4 fruit fly cellular contexts compared by ENCODE assay signal in genomic region chr3L:6050230-6050807, dm6.
TF ChIP-seq lines count a peak whose summit lies in the region.

Gene Jon65Aiii, plus strand, starts transcription at chr3L:6050757.

- no peak for TF ChIP-seq CTCF in whole organism, embryonic (GFP tag; optimal IDR thresholded peaks at IDR 0.05; lab: Kevin White, UChicago)

TF ChIP-seq in whole organism, adult, 20 proteins besides CTCF, POLR2A, EP300 and RAD21:
- no peak for TF ChIP-seq ovo (GFP tag; optimal IDR thresholded peaks at IDR 0.05; lab: Kevin White, UChicago)
- peak; percentile 57 for TF ChIP-seq cic (GFP tag; optimal IDR thresholded peaks at IDR 0.05; lab: Kevin White, UChicago)

TF ChIP-seq in whole organism, embryonic, 481 proteins besides CTCF, POLR2A, EP300 and RAD21:
- TF ChIP-seq cwo (GFP tag; optimal IDR thresholded peaks at IDR 0.05; lab: Kevin White, UChicago): peak; percentile 15
- peak; percentile 83 for TF ChIP-seq grn (GFP tag; optimal IDR thresholded peaks at IDR 0.05; lab: Kevin White, UChicago)
- TF ChIP-seq Hey (tag; optimal IDR thresholded peaks at IDR 0.05; lab: Kevin White, UChicago): peak; percentile 99
- TF ChIP-seq lab (GFP tag; optimal IDR thresholded peaks at IDR 0.05; lab: Kevin White, UChicago): peak; percentile 1
- TF ChIP-seq sd (tag; optimal IDR thresholded peaks at IDR 0.05; lab: Kevin White, UChicago): peak; percentile 18
- no peak for TF ChIP-seq CG11504 (tag; optimal IDR thresholded peaks at IDR 0.05; lab: Kevin White, UChicago)
- peak; percentile 6 for TF ChIP-seq HmgZ (tag; optimal IDR thresholded peaks at IDR 0.05; lab: Kevin White, UChicago)
- TF ChIP-seq CG18599 (GFP tag; optimal IDR thresholded peaks at IDR 0.05; lab: Kevin White, UChicago): peak; percentile 45
- peak; percentile 37; the same call in 1 of the 2 replicates for TF ChIP-seq GATAe (GFP tag; conservative IDR thresholded peaks at IDR 0.05; lab: Robert Waterston, UW)
- TF ChIP-seq vfl (GFP tag; optimal IDR thresholded peaks at IDR 0.05; lab: Kevin White, UChicago): no peak
- TF ChIP-seq CG18476 (GFP tag; optimal IDR thresholded peaks at IDR 0.05; lab: Kevin White, UChicago): no peak
- no peak for TF ChIP-seq MTF-1 (GFP tag; optimal IDR thresholded peaks at IDR 0.05; lab: Kevin White, UChicago; ENCODE audit: borderline replicate concordance)
- TF ChIP-seq gro (GFP tag; optimal IDR thresholded peaks at IDR 0.05; lab: Kevin White, UChicago): peak; percentile 76
- TF ChIP-seq D (optimal IDR thresholded peaks at IDR 0.05; lab: Kevin White, UChicago): no peak
- TF ChIP-seq D (GFP tag; optimal IDR thresholded peaks at IDR 0.05; lab: Kevin White, UChicago): no peak
- no peak for TF ChIP-seq D19B (GFP tag; optimal IDR thresholded peaks at IDR 0.05; lab: Kevin White, UChicago)
- TF ChIP-seq CG4617 (GFP tag; optimal IDR thresholded peaks at IDR 0.05; lab: Kevin White, UChicago; ENCODE audit: borderline replicate concordance): no peak
- peak; percentile 71 for TF ChIP-seq CG34376 (GFP tag; optimal IDR thresholded peaks at IDR 0.05; lab: Kevin White, UChicago)
- no peak for TF ChIP-seq zfh1 (GFP tag; IDR thresholded peaks at IDR 0.05; lab: Robert Waterston, UW)
- no peak for TF ChIP-seq pfk (GFP tag; optimal IDR thresholded peaks at IDR 0.05; lab: Kevin White, UChicago)
- TF ChIP-seq exex (tag; optimal IDR thresholded peaks at IDR 0.05; lab: Kevin White, UChicago): peak; percentile 99
- TF ChIP-seq Tbp (GFP tag; optimal IDR thresholded peaks at IDR 0.05; lab: Kevin White, UChicago): no peak
- TF ChIP-seq mirr (GFP tag; optimal IDR thresholded peaks at IDR 0.05; lab: Kevin White, UChicago): peak; percentile 88
- TF ChIP-seq gcm2 (GFP tag; optimal IDR thresholded peaks at IDR 0.05; lab: Kevin White, UChicago): no peak
- peak; percentile 70 for TF ChIP-seq sug (tag; optimal IDR thresholded peaks at IDR 0.05; lab: Kevin White, UChicago)
- TF ChIP-seq run (tag; optimal IDR thresholded peaks at IDR 0.05; lab: Kevin White, UChicago): peak; percentile 82
TF ChIP-seq in whole organism, embryonic: peak in this region for 14.

TF ChIP-seq in whole organism, prepupa, 60 proteins besides CTCF, POLR2A, EP300 and RAD21:
- TF ChIP-seq vri (GFP tag; optimal IDR thresholded peaks at IDR 0.05; lab: Kevin White, UChicago) (peak; percentile 46), CG9139 (GFP tag; optimal IDR thresholded peaks at IDR 0.05; lab: Kevin White, UChicago) (no peak), OdsH (GFP tag; optimal IDR thresholded peaks at IDR 0.05; lab: Kevin White, UChicago) (no peak), CG6792 (GFP tag; optimal IDR thresholded peaks at IDR 0.05; lab: Kevin White, UChicago) (no peak), Sox14 (GFP tag; optimal IDR thresholded peaks at IDR 0.05; lab: Kevin White, UChicago) (no peak), Ets96B (tag; optimal IDR thresholded peaks at IDR 0.05; lab: Kevin White, UChicago) (no peak), salr (GFP tag; optimal IDR thresholded peaks at IDR 0.05; lab: Kevin White, UChicago) (no peak), svp (GFP tag; lab: Kevin White, UChicago) (no peak)

TF ChIP-seq in whole organism, wandering third instar larva, 38 proteins besides CTCF, POLR2A, EP300 and RAD21:
- no peak for TF ChIP-seq Hr78 (GFP tag; optimal IDR thresholded peaks at IDR 0.05; lab: Kevin White, UChicago)
- no peak for TF ChIP-seq jim (GFP tag; optimal IDR thresholded peaks at IDR 0.05; lab: Kevin White, UChicago)
- TF ChIP-seq CrebA (GFP tag; optimal IDR thresholded peaks at IDR 0.05; lab: Kevin White, UChicago; ENCODE audit: borderline replicate concordance): peak; percentile 32
- peak in 1 of 2 experiments; percentile 62 for TF ChIP-seq dl (GFP tag; optimal IDR thresholded peaks at IDR 0.05; lab: Kevin White, UChicago; ENCODE audit: insufficient read depth in 1 of 2, partially characterized antibody in 2 of 2)
- TF ChIP-seq Vsx2 (GFP tag; optimal IDR thresholded peaks at IDR 0.05; lab: Kevin White, UChicago; ENCODE audit: partially characterized antibody): no peak
- no peak for TF ChIP-seq OdsH (GFP tag; optimal IDR thresholded peaks at IDR 0.05; lab: Kevin White, UChicago)
- TF ChIP-seq foxo (GFP tag; optimal IDR thresholded peaks at IDR 0.05; lab: Kevin White, UChicago): no peak
- peak; percentile 88 for TF ChIP-seq h (GFP tag; optimal IDR thresholded peaks at IDR 0.05; lab: Kevin White, UChicago)
- TF ChIP-seq Mio (GFP tag; optimal IDR thresholded peaks at IDR 0.05; lab: Kevin White, UChicago): no peak
